Worm (Caenorhabditis elegans) whole organism, L1 larva: ENCODE data around the gene mrps-14.
A peak's percentile ranks its signal among the peaks of the same experiment; 100 is the strongest.

Experiments
- C04F5.9 ChIP-seq: sonication (generic microtip); optimal IDR thresholded peaks from 2 replicates; lab custom pipeline; 2016; ENCODE audit warnings: missing genetic modification characterization, missing compliant biosample characterization
- C16A3.4 ChIP-seq: fragments of 150-350 bp; optimal IDR thresholded peaks from 2 replicates; lab custom pipeline; 2014; ENCODE audit warnings: missing biosample characterization, missing genetic modification characterization
- F16B12.6 ChIP-seq: fragments of 150-350 bp; optimal IDR thresholded peaks from 2 replicates; lab custom pipeline; 2014; ENCODE audit warnings: missing biosample characterization, missing genetic modification characterization
- aly-2 ChIP-seq: fragments of 150-350 bp; optimal IDR thresholded peaks from 2 replicates; lab custom pipeline; 2014; ENCODE audit warnings: missing biosample characterization, missing genetic modification characterization
- ama-1 ChIP-seq: fragments of 150-350 bp; optimal IDR thresholded peaks from 2 replicates; lab custom pipeline; 2014
- blmp-1 ChIP-seq: fragments of 150-350 bp; optimal IDR thresholded peaks from 2 replicates; lab custom pipeline; 2014; ENCODE audit warnings: missing biosample characterization, missing genetic modification characterization
- ceh-88 ChIP-seq: fragments of 200-800 bp; sonication (Bioruptor generic); IDR thresholded peaks from 2 replicates; pipeline ENCODE4 v1.3.6; 2022; ENCODE audit warnings: missing genetic modification characterization, missing compliant biosample characterization
- ces-1 ChIP-seq: fragments of 150-350 bp; optimal IDR thresholded peaks from 2 replicates; lab custom pipeline; 2014; ENCODE audit warnings: missing biosample characterization, missing genetic modification reagents, missing genetic modification characterization
- dsc-1 ChIP-seq: sonication (generic microtip); optimal IDR thresholded peaks from 2 replicates; lab custom pipeline; 2016; ENCODE audit warnings: mild to moderate bottlenecking, missing genetic modification characterization, missing compliant biosample characterization
- efl-1 ChIP-seq, 4 experiments: fragments of 150-350 bp; optimal IDR thresholded peaks in 3 of 4; peaks in 1 of 4; 1 replicate in 1 of 4; 2 replicates in 3 of 4; lab custom pipeline; 2014; ENCODE audit warnings: missing biosample characterization in 2 of 4, missing genetic modification characterization in 2 of 4, missing genetic modification reagents in 2 of 4
- efl-3 ChIP-seq: fragments of 200-800 bp; sonication (Bioruptor generic); optimal IDR thresholded peaks from 2 replicates; lab custom pipeline; 2018; ENCODE audit warnings: mild to moderate bottlenecking, missing genetic modification characterization, missing compliant biosample characterization
- elt-2 ChIP-seq: sonication (generic microtip); optimal IDR thresholded peaks from 2 replicates; lab custom pipeline; 2016; ENCODE audit warnings: missing genetic modification characterization, mild to moderate bottlenecking, inconsistent platforms, missing compliant biosample characterization, missing genetic modification reagents
- elt-3 ChIP-seq, 6 experiments: fragments of 150-350 bp in 1 of 6; sonication (generic microtip); optimal IDR thresholded peaks; 2 replicates each; lab custom pipeline; 2017 to 2018; ENCODE audit warnings: missing biosample characterization in 6 of 6, missing genetic modification characterization in 6 of 6, inconsistent platforms in 1 of 6
- ets-5 ChIP-seq: fragments of 200-800 bp; sonication (Bioruptor generic); IDR thresholded peaks from 2 replicates; pipeline ENCODE4 v1.3.6; 2022; ENCODE audit warnings: missing genetic modification characterization, missing compliant biosample characterization
- fkh-8 ChIP-seq: sonication (generic microtip); optimal IDR thresholded peaks from 2 replicates; lab custom pipeline; 2016; ENCODE audit warnings: mild to moderate bottlenecking, missing genetic modification characterization, missing compliant biosample characterization
- fos-1 ChIP-seq: fragments of 150-350 bp; optimal IDR thresholded peaks from 2 replicates; lab custom pipeline; 2014; ENCODE audit warnings: missing biosample characterization, missing genetic modification characterization
- hlh-17 ChIP-seq: fragments of 200-800 bp; sonication (Bioruptor generic); optimal IDR thresholded peaks from 2 replicates; lab custom pipeline; 2018; ENCODE audit warnings: missing genetic modification characterization, mild to moderate bottlenecking, missing compliant biosample characterization, moderate library complexity, borderline replicate concordance
- hlh-4 ChIP-seq: sonication (generic microtip); optimal IDR thresholded peaks from 2 replicates; lab custom pipeline; 2016; ENCODE audit warnings: mild to moderate bottlenecking, missing genetic modification characterization, missing compliant biosample characterization
- hpl-2 ChIP-seq: fragments of 150-350 bp; optimal IDR thresholded peaks from 2 replicates; lab custom pipeline; 2014; ENCODE audit warnings: missing biosample characterization, missing genetic modification reagents, missing genetic modification characterization
- irx-1 ChIP-seq: sonication (generic microtip); optimal IDR thresholded peaks from 2 replicates; lab custom pipeline; 2016; ENCODE audit warnings: missing genetic modification characterization, missing compliant biosample characterization
- lin-14 ChIP-seq: fragments of 200-800 bp; sonication (Bioruptor generic); optimal IDR thresholded peaks from 2 replicates; lab custom pipeline; 2018; ENCODE audit warnings: mild to moderate bottlenecking, missing genetic modification characterization, moderate library complexity, missing compliant biosample characterization
- lir-3 ChIP-seq: sonication (generic microtip); optimal IDR thresholded peaks from 2 replicates; lab custom pipeline; 2016; ENCODE audit warnings: mild to moderate bottlenecking, missing genetic modification characterization, moderate library complexity, missing compliant biosample characterization; ENCODE audit not compliant: poor library complexity
- mab-9 ChIP-seq: fragments of 200-800 bp; sonication (Bioruptor generic); IDR thresholded peaks from 2 replicates; pipeline ENCODE4 v1.3.6; 2022; ENCODE audit warnings: missing genetic modification reagents, missing genetic modification characterization, missing compliant biosample characterization
- mdl-1 ChIP-seq, 2 experiments: fragments of 150-350 bp; optimal IDR thresholded peaks; 2 replicates each; lab custom pipeline; 2014 to 2017; ENCODE audit warnings: missing biosample characterization in 2 of 2, missing genetic modification characterization in 2 of 2, inconsistent platforms in 1 of 2
- mef-2 ChIP-seq: fragments of 150-350 bp; optimal IDR thresholded peaks from 2 replicates; lab custom pipeline; 2014; ENCODE audit warnings: missing biosample characterization, missing genetic modification characterization
- mep-1 ChIP-seq: fragments of 150-350 bp; optimal IDR thresholded peaks from 2 replicates; lab custom pipeline; 2014; ENCODE audit warnings: missing biosample characterization, missing genetic modification characterization
- nhr-11 ChIP-seq: fragments of 150-350 bp; optimal IDR thresholded peaks from 2 replicates; lab custom pipeline; 2014; ENCODE audit warnings: missing biosample characterization, missing genetic modification characterization
- nhr-237 ChIP-seq: fragments of 150-350 bp; optimal IDR thresholded peaks from 2 replicates; lab custom pipeline; 2014; ENCODE audit warnings: missing biosample characterization, missing genetic modification characterization
- nhr-47 ChIP-seq: sonication (generic microtip); optimal IDR thresholded peaks from 2 replicates; lab custom pipeline; 2016; ENCODE audit warnings: mild to moderate bottlenecking, missing genetic modification characterization, moderate library complexity, missing compliant biosample characterization
- nhr-71 ChIP-seq: sonication (generic microtip); optimal IDR thresholded peaks from 2 replicates; lab custom pipeline; 2016; ENCODE audit warnings: mild to moderate bottlenecking, missing genetic modification characterization, moderate library complexity, missing compliant biosample characterization
- nhr-76 ChIP-seq: sonication (generic microtip); optimal IDR thresholded peaks from 2 replicates; lab custom pipeline; 2017; ENCODE audit warnings: missing biosample characterization, missing genetic modification characterization
- nhr-85 ChIP-seq: sonication (generic microtip); peaks from one replicate; lab custom pipeline; 2016; ENCODE audit warnings: missing genetic modification characterization, inconsistent platforms, missing compliant biosample characterization
- nhr-90 ChIP-seq: sonication (generic microtip); optimal IDR thresholded peaks from 2 replicates; lab custom pipeline; 2016; ENCODE audit warnings: mild to moderate bottlenecking, missing genetic modification characterization, missing compliant biosample characterization; ENCODE audit not compliant: poor library complexity
- pag-3 ChIP-seq: sonication (generic microtip); optimal IDR thresholded peaks from 2 replicates; lab custom pipeline; 2017; ENCODE audit warnings: missing genetic modification characterization, mild to moderate bottlenecking, missing compliant biosample characterization, antibody characterized with exemption, borderline replicate concordance; ENCODE audit not compliant: insufficient read depth
- pqm-1 ChIP-seq: sonication (generic microtip); optimal IDR thresholded peaks from 3 replicates; lab custom pipeline; 2017; ENCODE audit warnings: missing biosample characterization, missing genetic modification characterization
- snu-23 ChIP-seq: sonication (generic microtip); optimal IDR thresholded peaks from 2 replicates; lab custom pipeline; 2016; ENCODE audit warnings: missing genetic modification characterization, missing compliant biosample characterization
- sox-4 ChIP-seq: sonication (generic microtip); optimal IDR thresholded peaks from 2 replicates; lab custom pipeline; 2016; ENCODE audit warnings: missing genetic modification characterization, missing compliant biosample characterization
- sptf-1 ChIP-seq: fragments of 150-350 bp; optimal IDR thresholded peaks from 2 replicates; lab custom pipeline; 2014; ENCODE audit warnings: missing biosample characterization, missing genetic modification characterization
- tbx-2 ChIP-seq: sonication (generic microtip); optimal IDR thresholded peaks from 2 replicates; lab custom pipeline; 2016; ENCODE audit warnings: missing genetic modification characterization, missing compliant biosample characterization
- tlp-1 ChIP-seq: fragments of 150-350 bp; optimal IDR thresholded peaks from 2 replicates; lab custom pipeline; 2014; ENCODE audit warnings: missing biosample characterization, missing genetic modification characterization
- unc-130 ChIP-seq: fragments of 150-350 bp; optimal IDR thresholded peaks from 2 replicates; lab custom pipeline; 2017; ENCODE audit warnings: missing biosample characterization, missing genetic modification characterization, inconsistent platforms
- unc-86 ChIP-seq: sonication (generic microtip); optimal IDR thresholded peaks from 2 replicates; lab custom pipeline; 2016; ENCODE audit warnings: missing genetic modification characterization, missing compliant biosample characterization
- unc-98 ChIP-seq: fragments of 200-800 bp; sonication (Bioruptor generic); IDR thresholded peaks from 2 replicates; pipeline ENCODE4 v1.3.6; 2022; ENCODE audit warnings: missing genetic modification characterization, missing compliant biosample characterization
- vab-15 ChIP-seq: sonication (generic microtip); optimal IDR thresholded peaks from 2 replicates; lab custom pipeline; 2017; ENCODE audit warnings: missing genotype, mild to moderate bottlenecking, missing genetic modification characterization, missing compliant biosample characterization
- zip-4 ChIP-seq: fragments of 200-800 bp; sonication (Bioruptor generic); optimal IDR thresholded peaks from 2 replicates; lab custom pipeline; 2018; ENCODE audit warnings: mild to moderate bottlenecking, missing genetic modification characterization, moderate library complexity, missing compliant biosample characterization
- ztf-4 ChIP-seq: fragments of 150-350 bp; optimal IDR thresholded peaks from 2 replicates; lab custom pipeline; 2014; ENCODE audit warnings: missing biosample characterization, missing genetic modification characterization

Gene mrps-14

DNA sequence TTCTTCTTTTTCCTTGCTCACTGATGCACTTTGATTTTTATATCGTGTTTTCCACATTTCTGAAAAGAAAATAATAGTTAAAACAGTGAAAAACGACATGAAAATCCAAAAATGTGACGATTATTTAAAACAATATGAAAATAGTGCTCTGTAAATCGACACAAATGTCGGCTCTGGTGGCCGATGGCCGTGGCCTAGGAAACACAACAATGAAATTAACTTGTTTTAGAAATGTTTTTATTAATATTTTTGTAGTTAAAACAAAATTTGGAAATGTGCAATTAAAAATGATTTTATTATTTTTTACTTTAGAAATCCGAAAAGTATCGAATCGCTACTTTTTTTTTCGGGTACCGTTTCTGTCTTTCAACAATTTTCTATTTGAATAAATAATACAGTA is 41.5 kb downstream of the mrps-14 start, which contains the start of gene arv-1 (continued):
- TF ChIP-seq lir-3 (tag; lab: Kevin White, UChicago) (peak; percentile 89), ets-5 (GFP tag; lab: Robert Waterston, UW) (no peak), ceh-88 (GFP tag; lab: Robert Waterston, UW) (no peak; the same call in 1 of the 2 replicates), nhr-76 (no peak), pag-3 (no peak), sptf-1 (no peak), mdl-1 (tag; optimal IDR thresholded peaks at IDR 0.05; lab: Kevin White, UChicago) (no peak), mep-1 (peak; percentile 63), dsc-1 (peak; percentile 65), tlp-1 (tag; lab: Kevin White, UChicago) (no peak), pqm-1 (tag; lab: Kevin White, UChicago) (no peak), nhr-85 (tag; lab: Kevin White, UChicago) (peak; percentile 67), efl-1 (optimal IDR thresholded peaks at IDR 0.05; lab: Kevin White, UChicago) (peak; percentile 68 to 72), efl-1 (GFP tag; optimal IDR thresholded peaks at IDR 0.05 in 1 of 2; lab: Kevin White, UChicago) (peak; percentile 59 to 97), unc-130 (tag; lab: Kevin White, UChicago) (peak; percentile 66), vab-15 (tag; lab: Kevin White, UChicago) (no peak), snu-23 (GFP tag; lab: Kevin White, UChicago) (peak; percentile 70), C16A3.4 (tag; lab: Kevin White, UChicago) (peak; percentile 50), blmp-1 (tag; lab: Kevin White, UChicago) (peak; percentile 63), nhr-11 (peak; percentile 27), lin-14 (peak; percentile 78), C04F5.9 (peak; percentile 52), unc-98 (GFP tag; lab: Robert Waterston, UW) (no peak; the same call in 1 of the 2 replicates), nhr-237 (no peak), F16B12.6 (tag; lab: Kevin White, UChicago) (peak; percentile 31), elt-2 (tag; lab: Kevin White, UChicago) (peak; percentile 27), hlh-4 (tag; lab: Kevin White, UChicago) (no peak), ztf-4 (tag; lab: Kevin White, UChicago) (no peak), ama-1 (lab: Kevin White, UChicago) (no peak), ces-1 (GFP tag; lab: Kevin White, UChicago) (no peak), zip-4 (GFP tag; lab: Kevin White, UChicago) (no peak), nhr-47 (peak; percentile 75)

DNA sequence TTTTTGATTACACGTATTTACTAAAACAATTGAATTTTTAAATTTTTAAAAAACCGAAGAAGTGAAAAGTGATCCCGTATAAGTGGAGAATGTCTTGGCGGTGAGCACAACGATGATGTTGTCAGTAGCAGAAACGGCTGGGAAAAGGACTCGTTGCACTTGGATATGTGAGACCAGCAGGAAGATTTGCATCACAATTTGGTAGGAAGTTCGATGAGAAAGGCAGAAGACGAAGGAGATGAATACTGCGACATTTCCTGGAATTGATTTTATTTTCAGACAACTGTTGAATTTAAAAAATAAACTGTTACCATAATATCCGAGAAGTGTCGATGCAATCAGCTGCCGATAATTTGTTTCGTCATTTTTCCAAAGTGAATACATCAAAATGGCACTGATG is 42.4 kb downstream of the mrps-14 start, which contains the start of gene R05H5.4:
Gene R05H5.4 (minus strand): TSS at position 101 of the 400 bp plus-strand sequence.
- TF ChIP-seq C04F5.9 (no peak), hpl-2 (GFP tag; lab: Kevin White, UChicago) (no peak), ztf-4 (tag; lab: Kevin White, UChicago) (no peak), tbx-2 (tag; lab: Kevin White, UChicago) (no peak), aly-2 (tag; lab: Kevin White, UChicago) (no peak), fos-1 (no peak), pag-3 (no peak), nhr-90 (no peak), efl-3 (no peak)
- TF ChIP-seq, all 84 proteins: peak for 0

DNA sequence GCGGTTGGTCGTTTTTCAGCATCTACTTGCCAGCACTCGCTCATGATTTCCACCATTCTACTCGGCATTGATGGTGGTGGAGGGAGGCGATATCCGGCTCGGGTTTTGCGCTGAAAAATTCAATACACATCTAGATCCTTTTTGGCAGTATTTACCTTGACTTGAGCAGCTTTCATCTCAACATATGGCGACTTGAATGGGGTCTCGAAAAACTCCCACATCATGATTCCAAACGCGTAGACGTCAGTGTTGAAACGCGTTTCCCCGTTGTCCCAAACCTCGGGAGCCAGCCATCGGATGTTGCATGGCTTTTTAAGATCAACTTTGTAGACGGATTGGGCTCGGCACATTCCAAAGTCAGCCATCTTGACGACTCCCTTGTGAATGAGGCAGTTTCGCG is 43.8 kb downstream of the mrps-14 start:
- TF ChIP-seq tlp-1 (tag; lab: Kevin White, UChicago), result no peak
- no peak for TF ChIP-seq elt-2 (tag; lab: Kevin White, UChicago)
- TF ChIP-seq, all 84 proteins: peak for 0

DNA sequence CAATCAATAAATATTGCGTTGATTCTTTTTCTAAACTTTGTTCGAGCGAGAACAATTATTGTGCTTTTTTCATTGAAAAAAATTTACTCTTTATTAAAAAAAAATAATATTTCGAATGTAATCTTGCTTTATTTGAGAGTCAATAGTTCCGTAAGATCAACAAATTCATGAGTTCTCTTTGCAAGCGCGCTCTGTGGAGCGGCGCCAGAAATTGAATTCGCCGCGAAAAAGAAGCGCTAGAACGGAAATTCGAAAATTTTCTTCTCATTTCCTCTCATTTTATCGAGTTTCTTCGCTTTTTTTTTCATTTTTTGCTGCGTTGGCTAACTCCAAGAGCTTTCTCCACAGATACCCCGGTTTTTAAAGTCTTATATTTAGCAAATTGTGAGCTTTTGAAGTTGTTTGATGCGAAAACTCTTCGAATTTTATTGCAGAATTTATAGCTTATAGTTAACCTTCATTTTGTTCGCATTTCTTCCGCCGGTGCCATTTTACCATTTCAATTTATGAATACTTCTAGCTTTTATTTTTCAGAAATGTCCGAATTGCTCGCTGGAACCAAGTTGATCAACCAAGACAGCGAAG is 45.1 kb downstream of the mrps-14 start, which contains the start of gene R05H5.3:
Gene R05H5.3 (plus strand): TSS at position 535 of the 585 bp plus-strand sequence.
- TF ChIP-seq unc-86 (tag; lab: Kevin White, UChicago) (no peak), hpl-2 (GFP tag; lab: Kevin White, UChicago) (no peak), lin-14 (peak; percentile 68), mef-2 (tag; lab: Kevin White, UChicago) (no peak), lir-3 (tag; lab: Kevin White, UChicago) (peak; percentile 37), hlh-17 (GFP tag; lab: Kevin White, UChicago) (no peak), ama-1 (lab: Kevin White, UChicago) (no peak), dsc-1 (no peak), sox-4 (tag; lab: Kevin White, UChicago) (no peak), elt-3 (tag; optimal IDR thresholded peaks at IDR 0.05; lab: Kevin White, UChicago) (peak in 1 of 6 experiments; percentile 43), fos-1 (no peak), mab-9 (GFP tag; lab: Robert Waterston, UW) (no peak), mdl-1 (tag; optimal IDR thresholded peaks at IDR 0.05; lab: Kevin White, UChicago) (no peak), ztf-4 (tag; lab: Kevin White, UChicago) (no peak), fkh-8 (tag; lab: Kevin White, UChicago) (no peak), tbx-2 (tag; lab: Kevin White, UChicago) (peak; percentile 26), nhr-85 (tag; lab: Kevin White, UChicago) (peak; percentile 49), nhr-71 (tag; lab: Kevin White, UChicago) (no peak), irx-1 (tag; lab: Kevin White, UChicago) (no peak)
